Worm (Caenorhabditis elegans) whole organism, late embryonic: Measurements from ENCODE around the gene pin-2.

Experiments used
- K09A11.1 ChIP-seq: sonication (generic microtip); optimal IDR thresholded peaks from 2 replicates; lab custom pipeline; 2017; ENCODE audit warnings: antibody characterized with exemption, mild to moderate bottlenecking, missing genetic modification characterization, missing compliant biosample characterization; ENCODE audit not compliant: insufficient read depth
- ama-1 ChIP-seq: fragments of 150-350 bp; optimal IDR thresholded peaks from 2 replicates; lab custom pipeline; 2014
- che-1 ChIP-seq: sonication (generic microtip); optimal IDR thresholded peaks from 2 replicates; lab custom pipeline; 2016; ENCODE audit warnings: mild to moderate bottlenecking, missing genetic modification characterization, missing compliant biosample characterization
- lim-6 ChIP-seq: sonication (generic microtip); optimal IDR thresholded peaks from 2 replicates; lab custom pipeline; 2016; ENCODE audit warnings: missing genetic modification characterization, missing compliant biosample characterization

DNA sequence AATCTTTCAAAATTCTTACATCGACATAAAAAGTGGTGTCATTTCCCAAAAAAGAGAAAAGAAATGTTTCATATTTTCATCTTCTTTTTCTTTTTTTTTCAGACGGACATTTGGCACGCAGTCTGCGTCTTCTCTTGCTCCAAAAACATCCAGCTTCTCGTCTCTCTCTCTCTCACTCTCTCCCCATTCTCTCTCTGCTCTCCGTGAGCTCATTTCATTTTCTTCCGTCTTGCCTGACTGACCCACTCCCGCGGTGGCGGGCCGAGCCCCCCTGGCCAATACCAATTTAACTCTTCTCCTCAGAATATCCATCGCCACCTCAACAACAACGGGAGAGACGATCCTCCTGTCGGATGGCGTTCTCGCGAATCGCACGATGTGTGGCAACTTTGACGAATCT, 51.9 kb downstream of the pin-2 start, which contains the start of gene txt-19:
- no peak for TF ChIP-seq ama-1 (lab: Kevin White, UChicago)
- no peak for TF ChIP-seq lim-6
- no peak for TF ChIP-seq K09A11.1 (tag; lab: Kevin White, UChicago)
- TF ChIP-seq che-1 = no peak
